Fruit fly (Drosophila melanogaster): Measurements from ENCODE around the gene CG14435.

CG14435 gene

dm6 chrX:6804485-6805295, 39.0 kb downstream of the CG14435 start (continued):
- peak; percentile 95 for TF ChIP-seq vvl (GFP tag; IDR thresholded peaks at IDR 0.05)
- peak; percentile 78 for TF ChIP-seq rib (GFP tag; IDR thresholded peaks at IDR 0.05)
- TF ChIP-seq CG3838 (GFP tag; optimal IDR thresholded peaks at IDR 0.05), result peak; percentile 60
- peak; percentile 84 for TF ChIP-seq ttk (GFP tag; IDR thresholded peaks at IDR 0.05)
- TF ChIP-seq pzg (GFP tag; optimal IDR thresholded peaks at IDR 0.05), result no peak
- peak; percentile 63 for TF ChIP-seq pnt (GFP tag; optimal IDR thresholded peaks at IDR 0.05)
- TF ChIP-seq CG9727 (GFP tag; optimal IDR thresholded peaks at IDR 0.05), result peak; percentile 81
- no peak for TF ChIP-seq Lpt (GFP tag; optimal IDR thresholded peaks at IDR 0.05)
- peak; percentile 23 for TF ChIP-seq CG3995 (GFP tag; optimal IDR thresholded peaks at IDR 0.05)
- no peak for TF ChIP-seq CG11504 (tag; optimal IDR thresholded peaks at IDR 0.05)
- TF ChIP-seq pan (optimal IDR thresholded peaks at IDR 0.05), result no peak
- peak in 1 of 2 experiments; percentile 94 for TF ChIP-seq pan (GFP tag; optimal IDR thresholded peaks at IDR 0.05 in 1 of 2, IDR thresholded peaks at IDR 0.05 in 1 of 2)
- peak; percentile 79 for TF ChIP-seq CG11695 (GFP tag; IDR thresholded peaks at IDR 0.05)
- peak; percentile 78 for TF ChIP-seq D19A (tag; optimal IDR thresholded peaks at IDR 0.05)
- TF ChIP-seq jigr1 (GFP tag; IDR thresholded peaks at IDR 0.05), result peak; percentile 74; the same call in 2 of the 3 replicates
- peak; percentile 24; the same call in 1 of the 3 replicates for TF ChIP-seq C15 (GFP tag; IDR thresholded peaks at IDR 0.05)
- TF ChIP-seq croc (GFP tag; conservative IDR thresholded peaks at IDR 0.05), result peak; percentile 63; the same call in 2 of the 3 replicates
- TF ChIP-seq Jarid2 (GFP tag; optimal IDR thresholded peaks at IDR 0.05), result peak; percentile 16
- TF ChIP-seq CG12744 (GFP tag; optimal IDR thresholded peaks at IDR 0.05), result peak; percentile 69
- peak; percentile 75 for TF ChIP-seq caup (GFP tag; optimal IDR thresholded peaks at IDR 0.05; ENCODE audit: severe bottlenecking)
- TF ChIP-seq Fer2 (tag; optimal IDR thresholded peaks at IDR 0.05), result peak; percentile 46
- peak; percentile 74 for TF ChIP-seq fd96Cb (tag; optimal IDR thresholded peaks at IDR 0.05)
- TF ChIP-seq Ets65A (GFP tag), result peak; percentile 93
- no peak for TF ChIP-seq luna (GFP tag; optimal IDR thresholded peaks at IDR 0.05)
- no peak for TF ChIP-seq hb (GFP tag; IDR thresholded peaks at IDR 0.05; ENCODE audit: partially characterized antibody)
- peak; percentile 55 for TF ChIP-seq CG1792 (GFP tag; optimal IDR thresholded peaks at IDR 0.05)
- peak; percentile 82 for TF ChIP-seq CG8765 (GFP tag; IDR thresholded peaks at IDR 0.05)
- no peak for TF ChIP-seq CG34224 (GFP tag; IDR thresholded peaks at IDR 0.05; ENCODE audit: partially characterized antibody)
- peak; percentile 88 for TF ChIP-seq slbo (GFP tag; IDR thresholded peaks at IDR 0.05)
- peak; percentile 75 for TF ChIP-seq CG7786 (GFP tag; optimal IDR thresholded peaks at IDR 0.05)
- TF ChIP-seq kni (GFP tag; optimal IDR thresholded peaks at IDR 0.05), result no peak
- TF ChIP-seq tup (GFP tag; optimal IDR thresholded peaks at IDR 0.05), result peak; percentile 46
- TF ChIP-seq bab2 (GFP tag; optimal IDR thresholded peaks at IDR 0.05), result peak; percentile 73
- TF ChIP-seq CG3163 (GFP tag; optimal IDR thresholded peaks at IDR 0.05), result peak; percentile 16
- TF ChIP-seq Dref (GFP tag; IDR thresholded peaks at IDR 0.05), result 0 out of 2 replicates have a peak, but pooled peaks have one; percentile 16
- peak; percentile 49 for TF ChIP-seq D19B (GFP tag; optimal IDR thresholded peaks at IDR 0.05)
- TF ChIP-seq fd64A (GFP tag; optimal IDR thresholded peaks at IDR 0.05), result peak; percentile 18
- peak; percentile 58 for TF ChIP-seq zen (tag; optimal IDR thresholded peaks at IDR 0.05)
- TF ChIP-seq kay (GFP tag; optimal IDR thresholded peaks at IDR 0.05), result peak; percentile 5
- TF ChIP-seq tgo (GFP tag; IDR thresholded peaks at IDR 0.05), result peak; percentile 88
- TF ChIP-seq CG15479 (GFP tag; optimal IDR thresholded peaks at IDR 0.05), result peak; percentile 29
- no peak for TF ChIP-seq dmrt99B (tag; optimal IDR thresholded peaks at IDR 0.05)
- TF ChIP-seq Gsc (GFP tag; IDR thresholded peaks at IDR 0.05), result peak; percentile 67; the same call in 1 of the 2 replicates
- peak; percentile 72 for TF ChIP-seq Taf1 (GFP tag; IDR thresholded peaks at IDR 0.05)
- TF ChIP-seq CG13287 (GFP tag; IDR thresholded peaks at IDR 0.05; ENCODE audit: partially characterized antibody), result no peak
- TF ChIP-seq sc (optimal IDR thresholded peaks at IDR 0.05), result no peak
- TF ChIP-seq sc (GFP tag; optimal IDR thresholded peaks at IDR 0.05), result no peak
- TF ChIP-seq NfI (GFP tag; optimal IDR thresholded peaks at IDR 0.05), result peak; percentile 76
- peak; percentile 57 for TF ChIP-seq CG12236 (GFP tag; optimal IDR thresholded peaks at IDR 0.05)
- peak; percentile 70 for TF ChIP-seq HLH54F (GFP tag; optimal IDR thresholded peaks at IDR 0.05)

All from whole organism, embryonic.